Fruit fly (Drosophila melanogaster) whole organism, adult: ENCODE data around the gene Tak1.
A peak's percentile ranks its signal among the peaks of the same experiment; 100 is the strongest.

Experiments
- CG11617 ChIP-seq: fragments of 200-800 bp; sonication (Bioruptor generic); optimal IDR thresholded peaks from 2 replicates; lab custom pipeline; 2017; ENCODE audit warnings: mild to moderate bottlenecking, missing biosample characterization, missing genetic modification reagents, missing genetic modification characterization
- CG12768 ChIP-seq: fragments of 200-800 bp; sonication (Bioruptor generic); optimal IDR thresholded peaks from 2 replicates; lab custom pipeline; 2017; ENCODE audit warnings: missing biosample characterization, missing genetic modification characterization, mild to moderate bottlenecking, moderate library complexity, missing genetic modification reagents
- CG14711 ChIP-seq: fragments of 200-800 bp; sonication (Bioruptor generic); optimal IDR thresholded peaks from 2 replicates; lab custom pipeline; 2018; ENCODE audit warnings: missing biosample characterization, mild to moderate bottlenecking, missing genetic modification characterization, moderate library complexity
- CG1620 ChIP-seq: fragments of 200-800 bp; sonication (Bioruptor generic); optimal IDR thresholded peaks from 2 replicates; lab custom pipeline; 2016; ENCODE audit warnings: missing biosample characterization, missing genetic modification characterization
- CG33017 ChIP-seq: fragments of 200-800 bp; sonication (Bioruptor generic); optimal IDR thresholded peaks from 2 replicates; lab custom pipeline; 2018; ENCODE audit warnings: missing biosample characterization, mild to moderate bottlenecking, missing genetic modification characterization, moderate library complexity
- CG5204 ChIP-seq: fragments of 200-800 bp; sonication (Bioruptor generic); optimal IDR thresholded peaks from 2 replicates; lab custom pipeline; 2016; ENCODE audit warnings: missing biosample characterization, missing genetic modification characterization
- CG7045 ChIP-seq: fragments of 200-800 bp; sonication (Bioruptor generic); optimal IDR thresholded peaks from 2 replicates; lab custom pipeline; 2017; ENCODE audit warnings: missing biosample characterization, mild to moderate bottlenecking, missing genetic modification characterization
- CG7101 ChIP-seq: fragments of 200-800 bp; sonication (Bioruptor generic); optimal IDR thresholded peaks from 2 replicates; lab custom pipeline; 2018; ENCODE audit warnings: missing biosample characterization, mild to moderate bottlenecking, missing genetic modification characterization, moderate library complexity
- Clk ChIP-seq: fragments of 200-800 bp; sonication (Bioruptor generic); optimal IDR thresholded peaks from 2 replicates; lab custom pipeline; 2017; ENCODE audit warnings: missing biosample characterization, missing genetic modification characterization
- Crg-1 ChIP-seq: fragments of 200-800 bp; sonication (Bioruptor generic); optimal IDR thresholded peaks from 2 replicates; lab custom pipeline; 2016; ENCODE audit warnings: missing biosample characterization, missing genetic modification characterization
- Hr96 ChIP-seq: fragments of 200-800 bp; sonication (Bioruptor generic); optimal IDR thresholded peaks from 2 replicates; lab custom pipeline; 2016; ENCODE audit warnings: missing biosample characterization, missing genetic modification characterization
- Mnt ChIP-seq: fragments of 200-800 bp; sonication (Bioruptor generic); optimal IDR thresholded peaks from 2 replicates; lab custom pipeline; 2016; ENCODE audit warnings: missing biosample characterization, mild to moderate bottlenecking, missing genetic modification characterization
- bab1 ChIP-seq: fragments of 200-800 bp; sonication (Bioruptor generic); optimal IDR thresholded peaks from 3 replicates; lab custom pipeline; 2019; ENCODE audit warnings: missing biosample characterization, mild to moderate bottlenecking, missing genetic modification characterization, moderate library complexity
- cic ChIP-seq: fragments of 200-800 bp; sonication (Bioruptor generic); optimal IDR thresholded peaks from 2 replicates; lab custom pipeline; 2017; ENCODE audit warnings: missing biosample characterization, mild to moderate bottlenecking, missing genetic modification characterization, moderate library complexity
- cnc ChIP-seq, 2 experiments: fragments of >200 bp; optimal IDR thresholded peaks; 2 replicates each; lab custom pipeline; 2017
- kay ChIP-seq: fragments of 200-800 bp; sonication (Bioruptor generic); peaks from one replicate; lab custom pipeline; 2016; ENCODE audit warnings: missing biosample characterization, missing genetic modification characterization, borderline replicate concordance
- ovo ChIP-seq: fragments of 200-800 bp; sonication (Bioruptor generic); optimal IDR thresholded peaks from 2 replicates; lab custom pipeline; 2016; ENCODE audit warnings: missing biosample characterization, missing genetic modification characterization
- pad ChIP-seq: fragments of 200-800 bp; sonication (Bioruptor generic); optimal IDR thresholded peaks from 3 replicates; lab custom pipeline; 2017; ENCODE audit warnings: missing biosample characterization, missing genetic modification characterization, mild to moderate bottlenecking, moderate library complexity, missing genetic modification reagents
- tj ChIP-seq: fragments of 200-800 bp; sonication (Bioruptor generic); optimal IDR thresholded peaks from 3 replicates; lab custom pipeline; 2017; ENCODE audit warnings: missing biosample characterization, mild to moderate bottlenecking, missing genetic modification characterization, moderate library complexity
- toe ChIP-seq: fragments of 200-800 bp; sonication (Bioruptor generic); optimal IDR thresholded peaks from 2 replicates; lab custom pipeline; 2016; ENCODE audit warnings: missing biosample characterization, missing genetic modification characterization

Gene Tak1

DNA sequence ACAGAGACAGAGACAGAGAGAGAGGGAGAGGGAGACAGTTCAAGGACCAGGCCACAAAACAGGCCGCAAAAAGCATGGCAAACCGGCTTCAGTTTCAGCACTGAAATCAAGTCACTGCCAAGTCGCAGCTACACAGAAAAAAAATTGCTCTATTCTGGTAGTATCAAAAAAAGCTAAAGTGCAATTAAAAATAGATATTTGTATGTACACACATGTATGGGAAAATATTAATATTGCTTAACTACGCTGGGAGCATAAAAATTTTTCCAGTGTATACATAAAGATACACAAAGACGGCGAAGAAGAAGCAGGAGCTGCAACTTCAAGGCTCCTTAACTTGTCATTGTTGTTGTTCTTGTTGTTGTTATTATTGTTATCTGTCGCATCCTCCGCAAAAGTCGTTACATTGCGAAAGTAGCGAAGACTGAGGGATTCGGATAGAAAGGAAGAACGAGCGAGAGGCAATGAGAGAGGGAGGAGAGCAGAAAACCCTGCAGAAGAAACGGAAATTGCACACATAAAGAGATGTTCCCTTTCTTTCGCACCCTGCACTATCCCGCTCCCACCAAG lies 23.6 kb downstream of the Tak1 start:
- TF ChIP-seq cnc (optimal IDR thresholded peaks at IDR 0.05; lab: Kevin White, UChicago) (no peak), toe (GFP tag; lab: Kevin White, UChicago) (no peak), cic (no peak), CG12768 (no peak), CG1620 (GFP tag; lab: Kevin White, UChicago) (no peak), CG5204 (no peak), kay (GFP tag; lab: Kevin White, UChicago) (no peak), CG11617 (GFP tag; lab: Kevin White, UChicago) (no peak), CG7101 (no peak), CG7045 (GFP tag; lab: Kevin White, UChicago) (no peak), pad (no peak), Clk (GFP tag; lab: Kevin White, UChicago) (no peak), tj (GFP tag; lab: Kevin White, UChicago) (no peak), bab1 (GFP tag; lab: Kevin White, UChicago) (no peak)

DNA sequence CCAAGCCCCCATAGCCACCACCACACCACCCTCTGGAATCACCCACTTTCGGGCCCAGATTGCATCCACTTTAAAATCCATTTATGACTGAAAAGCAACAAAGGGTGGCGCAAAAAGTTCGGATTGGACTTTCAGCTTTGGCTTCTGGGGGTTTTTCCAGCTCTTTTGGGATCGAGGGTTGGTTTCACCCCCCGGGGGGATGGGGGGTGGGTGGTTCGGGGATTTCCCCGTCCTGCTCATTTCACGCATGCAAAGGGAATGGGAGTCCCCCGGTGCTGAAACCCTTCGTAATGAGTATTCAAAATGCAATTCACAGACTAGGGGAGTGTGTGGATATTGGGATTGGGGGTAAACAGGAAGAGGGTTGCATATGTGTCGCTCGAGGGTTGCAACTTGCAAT lies 24.9 kb downstream of the Tak1 start:
- TF ChIP-seq CG1620 (GFP tag; lab: Kevin White, UChicago) (no peak), pad (no peak), CG14711 (tag; lab: Kevin White, UChicago) (no peak), toe (GFP tag; lab: Kevin White, UChicago) (no peak), CG33017 (tag; lab: Kevin White, UChicago) (no peak), ovo (GFP tag; lab: Kevin White, UChicago) (no peak), CG7101 (no peak), Crg-1 (no peak), bab1 (GFP tag; lab: Kevin White, UChicago) (no peak), Mnt (GFP tag; lab: Kevin White, UChicago) (no peak), kay (GFP tag; lab: Kevin White, UChicago) (no peak), CG7045 (GFP tag; lab: Kevin White, UChicago) (no peak), CG11617 (GFP tag; lab: Kevin White, UChicago) (no peak), cic (no peak), CG5204 (no peak), CG12768 (no peak)

DNA sequence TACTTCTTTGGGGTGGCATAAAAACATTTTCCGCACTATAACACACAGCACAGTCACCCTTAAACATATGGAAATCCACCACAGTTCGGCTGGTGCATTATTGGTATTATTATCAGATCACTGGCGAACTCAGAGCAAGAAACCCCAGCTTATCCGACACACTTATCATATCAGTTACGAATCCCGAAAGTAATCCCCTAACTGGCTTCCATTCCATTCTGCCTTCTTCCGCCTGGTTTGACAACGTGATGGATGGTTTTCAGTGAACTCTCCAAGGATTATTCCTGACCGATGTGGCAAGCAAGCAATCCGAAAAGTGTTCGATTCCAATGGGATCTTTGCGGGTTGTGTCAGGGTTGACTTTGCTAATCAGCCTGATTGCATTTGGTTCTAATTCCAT lies 25.7 kb downstream of the Tak1 start:
- TF ChIP-seq tj (GFP tag; lab: Kevin White, UChicago) (no peak), Crg-1 (no peak), CG33017 (tag; lab: Kevin White, UChicago) (no peak), toe (GFP tag; lab: Kevin White, UChicago) (no peak), CG5204 (no peak), pad (no peak), CG12768 (no peak), CG1620 (GFP tag; lab: Kevin White, UChicago) (no peak), bab1 (GFP tag; lab: Kevin White, UChicago) (no peak), cic (no peak), ovo (GFP tag; lab: Kevin White, UChicago) (no peak), kay (GFP tag; lab: Kevin White, UChicago) (no peak), Clk (GFP tag; lab: Kevin White, UChicago) (no peak), cnc (optimal IDR thresholded peaks at IDR 0.05; lab: Kevin White, UChicago) (no peak), CG7045 (GFP tag; lab: Kevin White, UChicago) (no peak), CG11617 (GFP tag; lab: Kevin White, UChicago) (no peak), Mnt (GFP tag; lab: Kevin White, UChicago) (no peak), CG7101 (no peak), CG14711 (tag; lab: Kevin White, UChicago) (no peak), Hr96 (GFP tag; lab: Kevin White, UChicago) (no peak)

DNA sequence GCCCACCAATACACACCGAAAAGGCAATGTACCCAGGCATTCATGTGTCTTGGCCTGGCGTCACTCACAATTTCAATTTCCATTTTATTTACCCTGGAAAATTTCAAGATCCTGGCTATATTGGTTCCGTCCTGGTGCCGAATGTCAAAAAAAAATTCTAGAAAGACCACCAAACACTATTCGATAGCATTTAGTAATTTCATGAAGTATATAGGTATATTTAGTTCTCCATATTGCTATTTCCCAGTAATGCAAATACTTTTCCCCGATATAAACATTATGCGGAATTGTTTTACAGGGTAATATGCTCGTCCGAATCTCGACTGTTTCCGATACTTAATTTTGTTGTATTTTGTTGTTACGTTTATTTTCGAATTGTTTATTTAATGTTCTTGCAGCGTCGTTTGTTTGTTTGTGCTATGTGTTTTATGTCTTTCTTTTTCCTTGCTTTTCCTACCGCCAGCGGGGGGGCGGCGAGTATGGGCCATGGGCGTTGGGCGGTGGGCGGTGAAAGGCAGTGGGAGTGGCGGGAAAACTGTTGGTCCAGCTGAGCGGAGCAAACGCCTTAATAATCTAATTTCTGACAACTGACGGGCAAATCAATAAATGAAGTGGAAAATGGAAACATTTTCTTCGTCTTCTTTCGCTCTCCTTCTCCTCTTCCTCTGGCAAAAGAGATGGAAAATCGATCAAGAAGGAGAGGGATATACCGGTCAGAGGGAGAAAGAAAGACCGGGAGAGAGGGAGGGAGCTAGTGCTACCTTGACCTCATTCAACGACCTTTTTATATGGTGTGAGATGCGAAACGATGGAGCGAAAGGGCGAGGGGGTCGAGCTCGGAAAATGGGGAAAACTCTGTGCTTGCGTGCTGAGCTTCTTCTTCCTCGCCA lies 28.7 kb downstream of the Tak1 start:
- TF ChIP-seq CG7045 (GFP tag; lab: Kevin White, UChicago) (no peak), CG14711 (tag; lab: Kevin White, UChicago) (peak; percentile 8)

DNA sequence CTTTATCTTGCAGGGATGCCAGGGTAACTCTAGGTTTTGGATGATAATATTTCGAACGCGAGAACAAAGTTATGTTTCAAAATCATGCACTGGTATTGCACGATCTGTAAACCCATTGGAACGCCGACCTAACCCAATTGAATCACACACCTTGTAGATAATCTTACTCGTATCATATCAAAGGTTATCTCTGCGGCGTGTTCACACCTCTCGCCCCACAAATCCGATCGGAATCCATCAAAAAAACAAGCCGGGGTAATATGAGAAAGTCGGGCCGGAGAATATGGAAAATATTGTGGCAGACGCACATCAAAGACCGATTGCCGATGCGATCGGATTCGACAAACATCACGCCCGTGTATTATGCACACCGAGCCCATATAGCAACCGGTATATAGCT lies 29.6 kb downstream of the Tak1 start:
- TF ChIP-seq cnc (optimal IDR thresholded peaks at IDR 0.05; lab: Kevin White, UChicago) = no peak

DNA sequence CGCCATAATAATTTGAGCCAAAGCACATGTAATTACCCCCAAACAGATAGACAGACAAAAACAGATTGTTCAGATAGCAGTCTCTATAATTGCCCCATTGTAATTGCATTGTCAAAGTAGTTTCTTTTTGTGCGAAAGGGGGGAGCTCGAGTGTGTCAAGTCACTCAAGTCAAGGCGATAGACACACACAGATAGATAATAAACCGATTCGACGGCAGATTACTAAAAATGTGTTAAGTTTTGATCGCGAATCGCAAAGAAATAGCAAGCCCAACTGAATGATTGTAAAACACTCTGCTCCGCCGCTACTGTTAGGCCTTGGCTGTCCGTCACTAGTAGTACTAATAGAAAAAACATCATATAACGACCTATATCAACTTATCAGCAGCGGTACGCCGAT lies 32.1 kb downstream of the Tak1 start:
- no peak for TF ChIP-seq CG11617 (GFP tag; lab: Kevin White, UChicago)
- TF ChIP-seq Clk (GFP tag; lab: Kevin White, UChicago) = no peak
- peak; percentile 41 for TF ChIP-seq Mnt (GFP tag; lab: Kevin White, UChicago)
- TF ChIP-seq CG7101 = peak; percentile 47
- no peak for TF ChIP-seq CG12768
- TF ChIP-seq bab1 (GFP tag; lab: Kevin White, UChicago) = no peak
- peak; percentile 29 for TF ChIP-seq Crg-1
- TF ChIP-seq cnc (optimal IDR thresholded peaks at IDR 0.05; lab: Kevin White, UChicago) = no peak
- no peak for TF ChIP-seq CG14711 (tag; lab: Kevin White, UChicago)
- no peak for TF ChIP-seq CG5204
- TF ChIP-seq cic = peak; percentile 79
- peak; percentile 22 for TF ChIP-seq pad
- TF ChIP-seq toe (GFP tag; lab: Kevin White, UChicago) = no peak
